Worm (Caenorhabditis elegans): ENCODE data around the gene glb-15.

DNA sequence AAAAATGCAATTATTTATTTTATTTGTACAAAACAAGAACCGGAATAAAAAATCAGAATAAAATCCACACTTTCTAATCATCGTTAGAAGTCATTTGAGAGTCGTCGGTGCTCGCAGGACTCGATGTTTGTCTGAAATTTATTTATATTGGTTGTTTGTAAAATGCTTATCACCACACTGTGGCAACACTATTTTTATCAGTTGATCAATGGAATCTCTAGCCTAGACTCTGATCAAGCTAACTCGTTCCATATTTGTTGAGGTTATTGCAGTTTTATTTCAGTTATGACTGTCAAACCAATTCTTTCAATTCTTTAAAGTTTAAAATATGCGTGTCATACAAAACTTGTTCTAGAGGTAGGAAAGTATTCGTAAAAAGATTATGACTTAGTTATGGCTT, 13.6 kb downstream of the glb-15 start, which contains the start of gene dhs-20:
- TF ChIP-seq elt-1 (tag; optimal IDR thresholded peaks at IDR 0.05) = no peak
- TF ChIP-seq ztf-11 (tag; optimal IDR thresholded peaks at IDR 0.05) = no peak
- no peak for TF ChIP-seq unc-39 (tag; optimal IDR thresholded peaks at IDR 0.05)
- no peak for TF ChIP-seq nhr-11 (tag; optimal IDR thresholded peaks at IDR 0.05)
- no peak for TF ChIP-seq unc-55 (GFP tag; optimal IDR thresholded peaks at IDR 0.05)
- TF ChIP-seq sem-4 (tag; optimal IDR thresholded peaks at IDR 0.05) = no peak
- no peak for TF ChIP-seq F13H6.1 (tag; optimal IDR thresholded peaks at IDR 0.05)
